Fruit fly (Drosophila melanogaster) whole organism, prepupa: ENCODE results near the gene shi.

Experiments used
- CG6854 ChIP-seq: fragments of 200-800 bp; sonication (Bioruptor generic); optimal IDR thresholded peaks from 2 replicates; lab custom pipeline; 2017; ENCODE audit warnings: missing biosample characterization, mild to moderate bottlenecking, missing genetic modification characterization
- CG8319 ChIP-seq: fragments of 200-800 bp; sonication (Bioruptor generic); optimal IDR thresholded peaks from 3 replicates; lab custom pipeline; 2016; ENCODE audit warnings: missing biosample characterization, missing genetic modification characterization
- pdm3 ChIP-seq: fragments of 200-800 bp; sonication (Bioruptor generic); optimal IDR thresholded peaks from 3 replicates; lab custom pipeline; 2016; ENCODE audit warnings: missing biosample characterization, missing genetic modification characterization

DNA sequence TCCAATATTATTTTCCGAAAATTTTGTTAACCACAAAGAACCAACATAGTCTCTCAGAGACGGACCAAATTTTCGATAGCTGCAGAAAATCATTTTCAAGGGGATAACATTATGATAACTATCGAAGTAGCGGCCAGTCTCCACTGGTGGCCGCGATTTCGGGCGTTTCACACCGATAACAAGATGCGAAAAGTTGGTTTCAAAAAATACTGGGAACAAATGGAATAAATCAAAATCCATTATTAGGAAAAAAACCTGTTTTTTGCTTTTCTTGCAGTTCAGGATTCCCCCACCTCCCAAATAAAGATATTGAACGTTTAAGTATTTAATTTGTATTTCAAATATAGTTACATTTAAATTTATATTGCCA is 4.7 kb upstream of the shi start, which contains the start of gene tay:
- no peak for TF ChIP-seq CG6854 (GFP tag; lab: Kevin White, UChicago)
- no peak for TF ChIP-seq CG8319 (GFP tag; lab: Kevin White, UChicago)
- no peak for TF ChIP-seq pdm3 (GFP tag; lab: Kevin White, UChicago)
